Fruit fly (Drosophila melanogaster) whole organism, pupa: Measurements from ENCODE around the gene CSN3.

Source experiments
- CG13204 ChIP-seq: fragments of 200-800 bp; sonication (Bioruptor generic); optimal IDR thresholded peaks from 2 replicates; lab custom pipeline; 2018; ENCODE audit warnings: missing biosample characterization, mild to moderate bottlenecking, missing genetic modification characterization, moderate library complexity
- CG15710 ChIP-seq: fragments of 200-800 bp; sonication (Bioruptor generic); optimal IDR thresholded peaks from 2 replicates; lab custom pipeline; 2018; ENCODE audit warnings: missing biosample characterization, mild to moderate bottlenecking, missing genetic modification characterization, moderate library complexity
- CG17806 ChIP-seq: fragments of 200-800 bp; sonication (Bioruptor generic); optimal IDR thresholded peaks from 2 replicates; lab custom pipeline; 2018; ENCODE audit warnings: missing biosample characterization, mild to moderate bottlenecking, missing genetic modification characterization, moderate library complexity
- CG8159 ChIP-seq: fragments of 200-800 bp; sonication (Bioruptor generic); optimal IDR thresholded peaks from 3 replicates; lab custom pipeline; 2018; ENCODE audit warnings: missing biosample characterization, mild to moderate bottlenecking, missing genetic modification characterization, moderate library complexity
- EcR ChIP-seq: fragments of 200-800 bp; sonication (Bioruptor generic); optimal IDR thresholded peaks from 3 replicates; lab custom pipeline; 2019; ENCODE audit warnings: missing biosample characterization, missing genetic modification characterization, mild to moderate bottlenecking, moderate library complexity, missing genetic modification reagents
- gl ChIP-seq: fragments of 200-800 bp; sonication (Bioruptor generic); optimal IDR thresholded peaks from 2 replicates; lab custom pipeline; 2018; ENCODE audit warnings: missing biosample characterization, mild to moderate bottlenecking, missing genetic modification characterization

DNA sequence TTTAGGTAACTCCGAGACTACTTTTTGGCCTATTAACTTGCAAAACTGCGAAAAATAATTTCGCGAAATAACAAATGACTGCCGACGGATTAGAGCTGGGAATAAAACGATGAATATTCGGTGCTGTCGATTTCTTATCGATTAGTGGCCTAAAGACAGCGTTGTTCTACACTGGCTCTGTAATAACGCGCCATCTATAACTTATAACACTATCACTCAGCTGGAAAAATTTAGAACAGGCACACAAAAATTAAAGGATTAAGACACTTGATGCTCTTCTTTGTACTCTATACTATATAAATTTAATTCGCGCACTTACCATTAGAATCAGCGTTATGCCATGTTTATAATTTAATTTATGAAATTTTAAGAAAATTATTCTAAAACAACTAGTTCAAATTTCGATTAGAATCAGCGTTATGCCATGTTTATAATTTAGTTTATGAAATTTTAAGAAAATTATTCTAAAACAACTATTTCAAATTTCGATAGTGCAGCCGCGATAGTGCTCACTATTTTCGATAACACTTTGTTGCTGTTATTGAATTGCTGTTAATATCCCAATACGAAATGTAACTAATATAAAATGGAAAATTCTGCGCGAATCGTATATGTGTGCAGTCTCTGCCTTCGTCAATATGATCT lies at the start of gene CSN3, which contains the start of gene CG11456:
- TF ChIP-seq gl (no peak), CG8159 (tag; lab: Kevin White, UChicago) (no peak), CG13204 (GFP tag; lab: Kevin White, UChicago) (no peak), CG15710 (tag; lab: Kevin White, UChicago) (no peak), CG17806 (tag; lab: Kevin White, UChicago) (no peak), EcR (no peak)
